Worm (Caenorhabditis elegans) whole organism, L1 larva: ENCODE data around the gene R144.12.
A peak's percentile ranks its signal among the peaks of the same experiment; 100 is the strongest.

Source experiments
- C04F5.9 ChIP-seq: sonication (generic microtip); optimal IDR thresholded peaks from 2 replicates; lab custom pipeline; 2016; ENCODE audit warnings: missing genetic modification characterization, missing compliant biosample characterization
- C16A3.4 ChIP-seq: fragments of 150-350 bp; optimal IDR thresholded peaks from 2 replicates; lab custom pipeline; 2014; ENCODE audit warnings: missing biosample characterization, missing genetic modification characterization
- aha-1 ChIP-seq: fragments of 150-350 bp; optimal IDR thresholded peaks from 2 replicates; lab custom pipeline; 2014; ENCODE audit warnings: missing biosample characterization, missing genetic modification characterization
- alr-1 ChIP-seq: fragments of 200-800 bp; sonication (Bioruptor generic); optimal IDR thresholded peaks from 2 replicates; lab custom pipeline; 2018; ENCODE audit warnings: borderline replicate concordance, mild to moderate bottlenecking, missing genetic modification characterization, missing compliant biosample characterization
- blmp-1 ChIP-seq: fragments of 150-350 bp; optimal IDR thresholded peaks from 2 replicates; lab custom pipeline; 2014; ENCODE audit warnings: missing biosample characterization, missing genetic modification characterization
- ceh-82 ChIP-seq, 3 experiments: fragments of 150-350 bp in 1 of 3; sonication (generic microtip) in 2 of 3; optimal IDR thresholded peaks; 2 replicates each; lab custom pipeline; 2014 to 2017; ENCODE audit warnings: missing biosample characterization in 3 of 3, missing genetic modification characterization in 3 of 3
- ceh-90 ChIP-seq: sonication (generic microtip); optimal IDR thresholded peaks from 2 replicates; lab custom pipeline; 2016; ENCODE audit warnings: missing genetic modification characterization, missing compliant biosample characterization
- dpl-1 ChIP-seq, 3 experiments: fragments of 150-350 bp in 2 of 3; sonication (generic microtip) in 1 of 3; optimal IDR thresholded peaks; 2 replicates each; lab custom pipeline; 2014 to 2017; ENCODE audit warnings: missing biosample characterization in 3 of 3, missing genetic modification characterization in 3 of 3, missing genetic modification reagents in 3 of 3
- dsc-1 ChIP-seq: sonication (generic microtip); optimal IDR thresholded peaks from 2 replicates; lab custom pipeline; 2016; ENCODE audit warnings: mild to moderate bottlenecking, missing genetic modification characterization, missing compliant biosample characterization
- efl-1 ChIP-seq, 4 experiments: fragments of 150-350 bp; optimal IDR thresholded peaks in 3 of 4; peaks in 1 of 4; 1 replicate in 1 of 4; 2 replicates in 3 of 4; lab custom pipeline; 2014; ENCODE audit warnings: missing biosample characterization in 2 of 4, missing genetic modification characterization in 2 of 4, missing genetic modification reagents in 2 of 4
- egl-13 ChIP-seq: sonication (generic microtip); optimal IDR thresholded peaks from 2 replicates; lab custom pipeline; 2016; ENCODE audit warnings: missing genotype, missing genetic modification reagents, missing genetic modification characterization, missing compliant biosample characterization
- egl-27 ChIP-seq, 2 experiments: fragments of 150-350 bp in 1 of 2; sonication (generic microtip); optimal IDR thresholded peaks; 3 replicates each; lab custom pipeline; 2017 to 2018; ENCODE audit warnings: missing biosample characterization in 2 of 2, missing genetic modification characterization in 2 of 2, missing genetic modification reagents in 2 of 2
- fkh-8 ChIP-seq: sonication (generic microtip); optimal IDR thresholded peaks from 2 replicates; lab custom pipeline; 2016; ENCODE audit warnings: mild to moderate bottlenecking, missing genetic modification characterization, missing compliant biosample characterization
- grh-1 ChIP-seq: fragments of 200-800 bp; sonication (Bioruptor generic); IDR thresholded peaks from 2 replicates; pipeline ENCODE4 v1.3.6; 2022; ENCODE audit warnings: missing genetic modification reagents, missing genetic modification characterization, missing compliant biosample characterization
- hlh-17 ChIP-seq: fragments of 200-800 bp; sonication (Bioruptor generic); optimal IDR thresholded peaks from 2 replicates; lab custom pipeline; 2018; ENCODE audit warnings: missing genetic modification characterization, mild to moderate bottlenecking, missing compliant biosample characterization, moderate library complexity, borderline replicate concordance
- irx-1 ChIP-seq: sonication (generic microtip); optimal IDR thresholded peaks from 2 replicates; lab custom pipeline; 2016; ENCODE audit warnings: missing genetic modification characterization, missing compliant biosample characterization
- isw-1 ChIP-seq: fragments of 200-800 bp; sonication (Bioruptor generic); IDR thresholded peaks from 2 replicates; pipeline ENCODE4 v1.3.6; 2022; ENCODE audit warnings: missing genetic modification characterization, missing compliant biosample characterization
- lin-15B ChIP-seq: fragments of 150-350 bp; sonication (generic microtip); optimal IDR thresholded peaks from 3 replicates; lab custom pipeline; 2014; ENCODE audit warnings: missing biosample characterization, missing genetic modification characterization
- lin-35 ChIP-seq, 2 experiments: fragments of 150-350 bp; optimal IDR thresholded peaks; 2 replicates each; lab custom pipeline; 2014; ENCODE audit warnings: missing biosample characterization in 2 of 2, missing genetic modification characterization in 2 of 2, missing genetic modification reagents in 2 of 2
- lir-3 ChIP-seq: sonication (generic microtip); optimal IDR thresholded peaks from 2 replicates; lab custom pipeline; 2016; ENCODE audit warnings: mild to moderate bottlenecking, missing genetic modification characterization, moderate library complexity, missing compliant biosample characterization; ENCODE audit not compliant: poor library complexity
- lsy-2 ChIP-seq, 2 experiments: fragments of 150-350 bp; optimal IDR thresholded peaks; 2 replicates each; lab custom pipeline; 2014; ENCODE audit warnings: missing biosample characterization in 2 of 2, missing genetic modification characterization in 2 of 2
- mep-1 ChIP-seq: fragments of 150-350 bp; optimal IDR thresholded peaks from 2 replicates; lab custom pipeline; 2014; ENCODE audit warnings: missing biosample characterization, missing genetic modification characterization
- nhr-11 ChIP-seq: fragments of 150-350 bp; optimal IDR thresholded peaks from 2 replicates; lab custom pipeline; 2014; ENCODE audit warnings: missing biosample characterization, missing genetic modification characterization
- nhr-20 ChIP-seq: sonication (generic microtip); optimal IDR thresholded peaks from 2 replicates; lab custom pipeline; 2016; ENCODE audit warnings: mild to moderate bottlenecking, missing genetic modification characterization, missing compliant biosample characterization
- nhr-47 ChIP-seq: sonication (generic microtip); optimal IDR thresholded peaks from 2 replicates; lab custom pipeline; 2016; ENCODE audit warnings: mild to moderate bottlenecking, missing genetic modification characterization, moderate library complexity, missing compliant biosample characterization
- nhr-71 ChIP-seq: sonication (generic microtip); optimal IDR thresholded peaks from 2 replicates; lab custom pipeline; 2016; ENCODE audit warnings: mild to moderate bottlenecking, missing genetic modification characterization, moderate library complexity, missing compliant biosample characterization
- nhr-84 ChIP-seq: sonication (generic microtip); optimal IDR thresholded peaks from 2 replicates; lab custom pipeline; 2017; ENCODE audit warnings: missing biosample characterization, missing genetic modification characterization
- nhr-85 ChIP-seq: sonication (generic microtip); peaks from one replicate; lab custom pipeline; 2016; ENCODE audit warnings: missing genetic modification characterization, inconsistent platforms, missing compliant biosample characterization
- nhr-90 ChIP-seq: sonication (generic microtip); optimal IDR thresholded peaks from 2 replicates; lab custom pipeline; 2016; ENCODE audit warnings: mild to moderate bottlenecking, missing genetic modification characterization, missing compliant biosample characterization; ENCODE audit not compliant: poor library complexity
- pag-3 ChIP-seq: sonication (generic microtip); optimal IDR thresholded peaks from 2 replicates; lab custom pipeline; 2017; ENCODE audit warnings: missing genetic modification characterization, mild to moderate bottlenecking, missing compliant biosample characterization, antibody characterized with exemption, borderline replicate concordance; ENCODE audit not compliant: insufficient read depth
- pax-3 ChIP-seq: fragments of 200-800 bp; sonication (Bioruptor generic); optimal IDR thresholded peaks from 2 replicates; lab custom pipeline; 2018; ENCODE audit warnings: mild to moderate bottlenecking, missing genetic modification characterization, moderate library complexity, missing compliant biosample characterization
- rnt-1 ChIP-seq: sonication (generic microtip); optimal IDR thresholded peaks from 2 replicates; lab custom pipeline; 2016; ENCODE audit warnings: mild to moderate bottlenecking, missing genetic modification characterization, moderate library complexity, missing compliant biosample characterization
- snpc-4 ChIP-seq: fragments of 150-350 bp; optimal IDR thresholded peaks from 2 replicates; lab custom pipeline; 2014; ENCODE audit warnings: missing biosample characterization, missing genetic modification characterization
- snu-23 ChIP-seq: sonication (generic microtip); optimal IDR thresholded peaks from 2 replicates; lab custom pipeline; 2016; ENCODE audit warnings: missing genetic modification characterization, missing compliant biosample characterization
- tbx-2 ChIP-seq: sonication (generic microtip); optimal IDR thresholded peaks from 2 replicates; lab custom pipeline; 2016; ENCODE audit warnings: missing genetic modification characterization, missing compliant biosample characterization
- tlp-1 ChIP-seq: fragments of 150-350 bp; optimal IDR thresholded peaks from 2 replicates; lab custom pipeline; 2014; ENCODE audit warnings: missing biosample characterization, missing genetic modification characterization
- unc-130 ChIP-seq: fragments of 150-350 bp; optimal IDR thresholded peaks from 2 replicates; lab custom pipeline; 2017; ENCODE audit warnings: missing biosample characterization, missing genetic modification characterization, inconsistent platforms
- xbp-1 ChIP-seq: sonication (generic microtip); optimal IDR thresholded peaks from 2 replicates; lab custom pipeline; 2016; ENCODE audit warnings: missing genetic modification characterization, missing compliant biosample characterization
- zip-4 ChIP-seq: fragments of 200-800 bp; sonication (Bioruptor generic); optimal IDR thresholded peaks from 2 replicates; lab custom pipeline; 2018; ENCODE audit warnings: mild to moderate bottlenecking, missing genetic modification characterization, moderate library complexity, missing compliant biosample characterization
- ztf-11 ChIP-seq, 2 experiments: sonication (generic microtip); optimal IDR thresholded peaks; 2 replicates each; lab custom pipeline; 2016 to 2017; ENCODE audit warnings: missing genetic modification characterization in 2 of 2, missing biosample characterization in 1 of 2, missing compliant biosample characterization in 1 of 2

R144.12 gene

DNA sequence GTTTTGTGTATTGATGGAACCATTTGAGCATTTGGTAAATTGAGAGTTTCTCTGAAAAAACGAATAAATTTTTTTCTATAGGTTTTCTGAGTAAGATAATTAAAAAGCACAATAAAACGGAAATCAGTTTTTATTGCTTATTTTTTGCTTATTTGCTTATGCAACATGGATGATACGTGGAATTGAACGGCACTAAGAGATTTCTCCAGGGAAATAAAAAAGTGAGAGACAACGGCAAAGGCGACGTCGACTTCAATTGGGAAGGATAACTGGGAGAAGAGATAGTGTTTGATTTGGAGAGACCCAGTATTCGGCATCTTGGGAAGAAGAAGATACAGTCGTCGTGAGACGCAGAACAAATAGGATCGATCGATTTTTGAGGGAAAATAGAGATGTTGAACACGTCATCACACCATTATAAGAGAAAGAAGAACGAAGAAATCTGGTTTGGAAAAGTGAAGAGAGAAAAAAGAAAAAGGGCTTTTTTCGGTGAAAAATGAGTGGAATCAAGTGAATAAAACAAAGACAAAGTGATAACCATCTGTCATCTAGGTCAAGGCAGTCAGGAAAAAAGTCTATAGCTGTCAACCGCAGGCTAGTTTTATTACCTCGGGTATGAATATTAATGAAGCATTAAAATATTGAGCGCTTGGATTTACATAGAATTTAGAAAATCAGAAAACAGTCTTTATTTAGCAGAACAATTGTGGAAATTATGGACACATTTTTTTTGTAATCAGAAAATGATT lies 8.5 kb downstream of the R144.12 start, which contains the start of gene tmem-131 (continued):
- TF ChIP-seq lir-3 (tag; lab: Kevin White, UChicago): no peak
- TF ChIP-seq efl-1 (optimal IDR thresholded peaks at IDR 0.05; lab: Kevin White, UChicago): peak in 1 of 2 experiments; percentile 24
- peak in 1 of 2 experiments; percentile 89 for TF ChIP-seq efl-1 (GFP tag; optimal IDR thresholded peaks at IDR 0.05 in 1 of 2; lab: Kevin White, UChicago)
- TF ChIP-seq pax-3: no peak
- no peak for TF ChIP-seq tlp-1 (tag; lab: Kevin White, UChicago)
- no peak for TF ChIP-seq lin-15B (tag; lab: Kevin White, UChicago)
- TF ChIP-seq, all 84 proteins: peak for 18

DNA sequence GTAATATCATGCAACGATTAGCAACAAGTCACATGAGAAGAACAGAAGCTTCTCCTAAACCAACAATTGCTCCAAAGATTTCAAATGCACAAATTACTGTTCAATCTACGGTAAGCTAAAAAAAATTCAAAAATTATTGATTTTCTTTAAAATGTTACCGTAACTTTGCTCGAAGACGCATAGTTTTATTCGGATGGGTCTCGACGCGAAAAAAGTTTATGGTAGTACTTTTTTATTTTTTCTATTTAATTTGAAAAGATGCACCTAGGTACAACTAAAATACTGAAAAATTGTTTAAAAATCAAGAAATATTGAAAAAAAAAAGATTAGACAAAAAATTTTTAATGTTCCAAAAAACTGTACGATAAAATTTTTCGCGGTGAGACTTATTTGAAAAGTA lies 19.1 kb downstream of the R144.12 start:
- TF ChIP-seq aha-1 (no peak), efl-1 (optimal IDR thresholded peaks at IDR 0.05; lab: Kevin White, UChicago) (no peak), efl-1 (GFP tag; optimal IDR thresholded peaks at IDR 0.05 in 1 of 2; lab: Kevin White, UChicago) (peak in 1 of 2 experiments; percentile 43)

DNA sequence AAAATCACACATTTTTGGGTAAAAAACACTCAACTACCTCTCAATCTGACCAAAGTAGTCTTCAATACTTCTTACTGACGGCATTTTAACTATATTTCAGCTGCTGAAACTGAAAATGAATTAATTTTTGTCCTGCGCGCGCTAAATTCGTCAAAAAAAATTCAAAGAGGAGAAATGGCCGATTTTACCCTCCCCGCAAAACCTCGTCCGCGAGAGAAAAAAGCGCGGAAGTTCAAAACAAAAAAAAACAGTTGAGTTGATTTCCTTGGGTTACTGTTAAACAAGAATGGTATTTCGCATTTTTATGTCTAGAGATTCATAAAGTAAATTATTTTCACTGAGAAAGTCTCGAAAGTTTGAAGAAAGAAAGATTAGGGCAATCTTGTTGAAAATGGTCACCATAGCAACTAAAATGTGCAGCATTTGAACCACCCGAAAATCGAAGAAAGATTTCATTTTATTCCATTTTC lies 20.0 kb downstream of the R144.12 start, which contains the start of the genes C27F2.10 and wdr-60:
Gene C27F2.10, minus strand, starts transcription at position 109 of the 470 bp plus-strand sequence.
Gene wdr-60, plus strand, starts transcription at position 420 of the 470 bp plus-strand sequence.
- TF ChIP-seq C16A3.4 (tag; lab: Kevin White, UChicago) (peak; percentile 10), mep-1 (tag; lab: Kevin White, UChicago) (no peak), hlh-17 (GFP tag; lab: Kevin White, UChicago) (no peak), pag-3 (tag; lab: Kevin White, UChicago) (no peak), nhr-20 (no peak), tbx-2 (tag; lab: Kevin White, UChicago) (peak; percentile 57), dsc-1 (peak; percentile 17), grh-1 (GFP tag; lab: Robert Waterston, UW) (no peak), ceh-82 (tag; optimal IDR thresholded peaks at IDR 0.05; lab: Kevin White, UChicago) (peak in 1 of 3 experiments; percentile 16), lin-35 (GFP tag; optimal IDR thresholded peaks at IDR 0.05; lab: Kevin White, UChicago) (peak; percentile 84 to 92), nhr-11 (tag; lab: Kevin White, UChicago) (no peak), zip-4 (GFP tag; lab: Kevin White, UChicago) (no peak), rnt-1 (peak; percentile 88), snpc-4 (tag; lab: Kevin White, UChicago) (no peak), lir-3 (tag; lab: Kevin White, UChicago) (peak; percentile 64), nhr-85 (peak; percentile 71), lsy-2 (tag; optimal IDR thresholded peaks at IDR 0.05; lab: Kevin White, UChicago) (peak; percentile 8 to 59), fkh-8 (tag; lab: Kevin White, UChicago) (peak; percentile 24), nhr-71 (tag; lab: Kevin White, UChicago) (peak; percentile 56), ztf-11 (tag; optimal IDR thresholded peaks at IDR 0.05; lab: Kevin White, UChicago) (no peak), nhr-47 (tag; lab: Kevin White, UChicago) (peak; percentile 57), unc-130 (tag; lab: Kevin White, UChicago) (no peak), C04F5.9 (tag; lab: Kevin White, UChicago) (no peak), dpl-1 (GFP tag; optimal IDR thresholded peaks at IDR 0.05; lab: Kevin White, UChicago) (peak; percentile 75 to 89 (median 86)), egl-27 (tag; optimal IDR thresholded peaks at IDR 0.05; lab: Kevin White, UChicago) (no peak), nhr-84 (tag; lab: Kevin White, UChicago) (no peak), irx-1 (no peak), aha-1 (no peak), efl-1 (optimal IDR thresholded peaks at IDR 0.05; lab: Kevin White, UChicago) (peak; percentile 58 to 89), efl-1 (GFP tag; optimal IDR thresholded peaks at IDR 0.05 in 1 of 2; lab: Kevin White, UChicago) (peak; percentile 88 to 98), lin-15B (tag; lab: Kevin White, UChicago) (peak; percentile 34), egl-13 (tag; lab: Kevin White, UChicago) (no peak), snu-23 (GFP tag; lab: Kevin White, UChicago) (peak; percentile 10), nhr-90 (tag; lab: Kevin White, UChicago) (no peak), xbp-1 (tag; lab: Kevin White, UChicago) (peak; percentile 41), ceh-90 (tag; lab: Kevin White, UChicago) (peak; percentile 61), alr-1 (no peak), blmp-1 (tag; lab: Kevin White, UChicago) (peak; percentile 51), isw-1 (GFP tag; lab: Robert Waterston, UW) (0 out of 2 replicates have a peak, but pooled peaks have one; percentile 1)
